Fruit fly (Drosophila melanogaster) whole organism, embryonic: ENCODE results near the gene CG6163.

Experiments used
- Atf-2 ChIP-seq: fragments of 200-800 bp; sonication (Bioruptor generic); optimal IDR thresholded peaks from 2 replicates; lab custom pipeline; 2016; ENCODE audit warnings: missing biosample characterization, missing genetic modification characterization
- Awh ChIP-seq: fragments of 200-800 bp; sonication (Bioruptor generic); IDR thresholded peaks from 2 replicates; pipeline ENCODE4, ENCODE4 v1.3.6; 2022; ENCODE audit warnings: missing biosample characterization, missing genetic modification characterization
- Bgb ChIP-seq: fragments of 200-800 bp; sonication (Bioruptor generic); IDR thresholded peaks from 2 replicates; pipeline ENCODE4 v1.3.6; 2022; ENCODE audit warnings: missing biosample characterization, missing genetic modification characterization; ENCODE audit not compliant: partially characterized antibody
- CG11456 ChIP-seq: fragments of 200-800 bp; sonication (Bioruptor generic); IDR thresholded peaks from 3 replicates; pipeline ENCODE4 v1.3.6; 2022; ENCODE audit warnings: missing biosample characterization, missing genetic modification characterization
- CG12391 ChIP-seq: fragments of 200-800 bp; sonication (Bioruptor generic); optimal IDR thresholded peaks from 3 replicates; lab custom pipeline; 2018; ENCODE audit warnings: missing biosample characterization, mild to moderate bottlenecking, missing genetic modification characterization, moderate library complexity
- CG12744 ChIP-seq: fragments of 200-800 bp; sonication (Bioruptor generic); optimal IDR thresholded peaks from 2 replicates; lab custom pipeline; 2016; ENCODE audit warnings: missing biosample characterization, missing genetic modification characterization
- CG13287 ChIP-seq: fragments of 200-800 bp; sonication (Bioruptor generic); IDR thresholded peaks from 2 replicates; pipeline ENCODE4 v1.3.6; 2022; ENCODE audit warnings: missing biosample characterization, missing genetic modification characterization; ENCODE audit not compliant: partially characterized antibody
- CG1602 ChIP-seq: fragments of 200-800 bp; sonication (Bioruptor generic); optimal IDR thresholded peaks from 3 replicates; lab custom pipeline; 2016; ENCODE audit warnings: missing biosample characterization, missing genetic modification characterization
- CG1647 ChIP-seq: fragments of 200-800 bp; sonication (Bioruptor generic); optimal IDR thresholded peaks from 3 replicates; lab custom pipeline; 2016; ENCODE audit warnings: missing biosample characterization, missing genetic modification characterization
- CG17328 ChIP-seq: fragments of 200-800 bp; sonication (Bioruptor generic); IDR thresholded peaks from 2 replicates; pipeline ENCODE4 v1.3.6; 2022; ENCODE audit warnings: missing biosample characterization, missing genetic modification characterization
- CG17829 ChIP-seq: fragments of 200-800 bp; optimal IDR thresholded peaks from 2 replicates; lab custom pipeline; 2019; ENCODE audit warnings: missing biosample characterization, mild to moderate bottlenecking, missing genetic modification characterization, moderate library complexity
- CG2120 ChIP-seq: fragments of 200-800 bp; sonication (Bioruptor generic); optimal IDR thresholded peaks from 3 replicates; lab custom pipeline; 2016; ENCODE audit warnings: missing biosample characterization, missing genetic modification characterization
- CG2712 ChIP-seq: fragments of 200-800 bp; optimal IDR thresholded peaks from 3 replicates; lab custom pipeline; 2019; ENCODE audit warnings: missing biosample characterization, mild to moderate bottlenecking, missing genetic modification characterization, moderate library complexity
- CG2875 ChIP-seq: fragments of 200-800 bp; sonication (Bioruptor generic); optimal IDR thresholded peaks from 2 replicates; lab custom pipeline; 2017; ENCODE audit warnings: missing biosample characterization, mild to moderate bottlenecking, missing genetic modification characterization, missing genetic modification reagents
- CG3163 ChIP-seq: fragments of 200-800 bp; sonication (Bioruptor generic); optimal IDR thresholded peaks from 3 replicates; lab custom pipeline; 2016; ENCODE audit warnings: missing biosample characterization, missing genetic modification characterization
- CG6272 ChIP-seq: fragments of 200-800 bp; sonication (Bioruptor generic); IDR thresholded peaks from 2 replicates; pipeline ENCODE4 v1.3.6; 2022; ENCODE audit warnings: missing biosample characterization, missing genetic modification characterization
- CG7357 ChIP-seq: fragments of 200-800 bp; sonication (Bioruptor generic); IDR thresholded peaks from 3 replicates; pipeline ENCODE4 v1.3.6; 2022; ENCODE audit warnings: missing biosample characterization, missing genetic modification characterization
- CG8290 ChIP-seq, 3 experiments: fragments of 200-800 bp; sonication (Bioruptor generic); optimal IDR thresholded peaks; 2 replicates each; lab custom pipeline; 2016 to 2019; ENCODE audit warnings: missing biosample characterization in 3 of 3, missing genetic modification characterization in 3 of 3, mild to moderate bottlenecking in 2 of 3, moderate library complexity in 1 of 3
- CG8944 ChIP-seq: fragments of 200-800 bp; sonication (Bioruptor generic); optimal IDR thresholded peaks from 3 replicates; lab custom pipeline; 2016; ENCODE audit warnings: missing biosample characterization, missing genetic modification characterization
- CG9817 ChIP-seq: fragments of 200-800 bp; sonication (Bioruptor generic); optimal IDR thresholded peaks from 2 replicates; lab custom pipeline; 2018; ENCODE audit warnings: missing biosample characterization, mild to moderate bottlenecking, missing genetic modification characterization, moderate library complexity
- D19A ChIP-seq: fragments of 200-800 bp; optimal IDR thresholded peaks from 3 replicates; lab custom pipeline; 2019; ENCODE audit warnings: missing biosample characterization, mild to moderate bottlenecking, missing genetic modification characterization, moderate library complexity
- Dek ChIP-seq: fragments of 200-800 bp; sonication (Bioruptor generic); optimal IDR thresholded peaks from 3 replicates; lab custom pipeline; 2019; ENCODE audit warnings: missing biosample characterization, mild to moderate bottlenecking, missing genetic modification characterization, moderate library complexity
- H15 ChIP-seq: fragments of 200-800 bp; sonication (Bioruptor generic); IDR thresholded peaks from 3 replicates; pipeline ENCODE4 v1.3.6; 2022; ENCODE audit warnings: missing biosample characterization, missing genetic modification characterization
- HLHmδ ChIP-seq: fragments of 200-800 bp; sonication (Bioruptor generic); optimal IDR thresholded peaks from 2 replicates; lab custom pipeline; 2018; ENCODE audit warnings: missing biosample characterization, mild to moderate bottlenecking, missing genetic modification characterization, moderate library complexity
- HmgZ ChIP-seq: fragments of 200-800 bp; sonication (Bioruptor generic); optimal IDR thresholded peaks from 2 replicates; lab custom pipeline; 2018; ENCODE audit warnings: missing biosample characterization, mild to moderate bottlenecking, missing genetic modification characterization
- Hmr ChIP-seq: fragments of 200-800 bp; sonication (Bioruptor generic); optimal IDR thresholded peaks from 3 replicates; lab custom pipeline; 2017; ENCODE audit warnings: mild to moderate bottlenecking, missing biosample characterization, missing genetic modification reagents, missing genetic modification characterization
- Hr39 ChIP-seq: fragments of >200 bp; optimal IDR thresholded peaks from 2 replicates; lab custom pipeline; 2017
- Max ChIP-seq: fragments of 200-800 bp; sonication (Bioruptor generic); optimal IDR thresholded peaks from 2 replicates; lab custom pipeline; 2016; ENCODE audit warnings: missing biosample characterization, mild to moderate bottlenecking, missing genetic modification characterization
- PHDP ChIP-seq: fragments of 200-800 bp; sonication (Bioruptor generic); optimal IDR thresholded peaks from 3 replicates; lab custom pipeline; 2018; ENCODE audit warnings: missing biosample characterization, mild to moderate bottlenecking, missing genetic modification characterization, moderate library complexity
- Pdp1 ChIP-seq, 2 experiments: fragments of 200-800 bp; sonication (Bioruptor generic); optimal IDR thresholded peaks; 3 replicates each; lab custom pipeline; 2016; ENCODE audit warnings: missing biosample characterization in 2 of 2, missing genetic modification characterization in 2 of 2, mild to moderate bottlenecking in 1 of 2, moderate library complexity in 1 of 2
- Poxn ChIP-seq: fragments of 200-800 bp; sonication (Bioruptor generic); IDR thresholded peaks from 2 replicates; pipeline ENCODE4 v1.3.6; 2022; ENCODE audit warnings: missing biosample characterization, missing genetic modification characterization
- Ptx1 ChIP-seq: fragments of 200-800 bp; sonication (Bioruptor generic); IDR thresholded peaks from 2 replicates; pipeline ENCODE4 v1.3.6; 2022; ENCODE audit warnings: missing biosample characterization, missing genetic modification characterization
- Rfx ChIP-seq: fragments of 200-800 bp; sonication (Bioruptor generic); IDR thresholded peaks from 2 replicates; pipeline ENCODE4 v1.3.6; 2022; ENCODE audit warnings: missing biosample characterization, missing genetic modification characterization
- Six4 ChIP-seq: fragments of 200-800 bp; sonication (Bioruptor generic); optimal IDR thresholded peaks from 2 replicates; lab custom pipeline; 2016; ENCODE audit warnings: missing biosample characterization, missing genetic modification characterization
- Xbp1 ChIP-seq: fragments of 200-800 bp; sonication (Bioruptor generic); optimal IDR thresholded peaks from 3 replicates; lab custom pipeline; 2016; ENCODE audit warnings: missing biosample characterization, mild to moderate bottlenecking, missing genetic modification characterization
- amos ChIP-seq: fragments of 200-800 bp; sonication (Bioruptor generic); IDR thresholded peaks from 2 replicates; pipeline ENCODE4 v1.3.6; 2022; ENCODE audit warnings: missing biosample characterization, missing genetic modification characterization; ENCODE audit not compliant: partially characterized antibody
- ara ChIP-seq: fragments of 200-800 bp; sonication (Bioruptor generic); IDR thresholded peaks from 2 replicates; pipeline ENCODE4 v1.3.6; 2022; ENCODE audit warnings: missing biosample characterization, missing genetic modification characterization
- ash1 ChIP-seq: fragments of 200-800 bp; sonication (Bioruptor generic); optimal IDR thresholded peaks from 2 replicates; lab custom pipeline; 2018; ENCODE audit warnings: missing biosample characterization, mild to moderate bottlenecking, missing genetic modification characterization
- dysf ChIP-seq: fragments of 200-800 bp; sonication (Bioruptor generic); IDR thresholded peaks from 3 replicates; pipeline ENCODE4 v1.3.6; 2022; ENCODE audit warnings: missing biosample characterization, missing genetic modification characterization
- esg ChIP-seq: fragments of 200-800 bp; sonication (Bioruptor generic); conservative IDR thresholded peaks from 2 replicates; pipeline ENCODE4 v1.3.6; 2022; ENCODE audit warnings: missing biosample characterization, missing genetic modification characterization
- fru ChIP-seq: fragments of >200 bp; optimal IDR thresholded peaks from 2 replicates; lab custom pipeline; 2017
- gcm2 ChIP-seq: fragments of 200-800 bp; sonication (Bioruptor generic); optimal IDR thresholded peaks from 2 replicates; lab custom pipeline; 2016; ENCODE audit warnings: missing biosample characterization, missing genetic modification characterization
- hth ChIP-seq: fragments of >200 bp; optimal IDR thresholded peaks from 2 replicates; lab custom pipeline; 2017; ENCODE audit warnings: inconsistent platforms
- ind ChIP-seq: fragments of 200-800 bp; sonication (Bioruptor generic); optimal IDR thresholded peaks from 3 replicates; lab custom pipeline; 2016; ENCODE audit warnings: missing biosample characterization, missing genetic modification characterization
- nerfin-1 ChIP-seq: fragments of 200-800 bp; sonication (Bioruptor generic); optimal IDR thresholded peaks from 3 replicates; lab custom pipeline; 2019; ENCODE audit warnings: missing biosample characterization, mild to moderate bottlenecking, missing genetic modification characterization, moderate library complexity
- p53 ChIP-seq: fragments of 200-800 bp; sonication (Bioruptor generic); optimal IDR thresholded peaks from 2 replicates; lab custom pipeline; 2016; ENCODE audit warnings: missing biosample characterization, missing genetic modification characterization
- pum ChIP-seq: fragments of 200-800 bp; sonication (Bioruptor generic); optimal IDR thresholded peaks from 2 replicates; lab custom pipeline; 2016; ENCODE audit warnings: missing biosample characterization, missing genetic modification characterization
- seq ChIP-seq: fragments of 200-800 bp; sonication (Bioruptor generic); IDR thresholded peaks from 2 replicates; pipeline ENCODE4 v1.3.6; 2022; ENCODE audit warnings: missing biosample characterization, missing genetic modification characterization
- stc ChIP-seq: fragments of 200-800 bp; sonication (Bioruptor generic); IDR thresholded peaks from 2 replicates; pipeline ENCODE4 v1.3.6; 2022; ENCODE audit warnings: missing biosample characterization, missing genetic modification characterization
- sug ChIP-seq: fragments of 200-800 bp; optimal IDR thresholded peaks from 2 replicates; lab custom pipeline; 2019; ENCODE audit warnings: missing biosample characterization, mild to moderate bottlenecking, missing genetic modification characterization, moderate library complexity
- usp ChIP-seq: fragments of >200 bp; optimal IDR thresholded peaks from 2 replicates; lab custom pipeline; 2017; ENCODE audit warnings: missing biosample characterization, missing genetic modification characterization
- zfh1 ChIP-seq: fragments of 200-800 bp; sonication (Bioruptor generic); IDR thresholded peaks from 3 replicates; pipeline ENCODE4 v1.3.6; 2022; ENCODE audit warnings: missing biosample characterization, missing genetic modification characterization

Gene CG6163

DNA sequence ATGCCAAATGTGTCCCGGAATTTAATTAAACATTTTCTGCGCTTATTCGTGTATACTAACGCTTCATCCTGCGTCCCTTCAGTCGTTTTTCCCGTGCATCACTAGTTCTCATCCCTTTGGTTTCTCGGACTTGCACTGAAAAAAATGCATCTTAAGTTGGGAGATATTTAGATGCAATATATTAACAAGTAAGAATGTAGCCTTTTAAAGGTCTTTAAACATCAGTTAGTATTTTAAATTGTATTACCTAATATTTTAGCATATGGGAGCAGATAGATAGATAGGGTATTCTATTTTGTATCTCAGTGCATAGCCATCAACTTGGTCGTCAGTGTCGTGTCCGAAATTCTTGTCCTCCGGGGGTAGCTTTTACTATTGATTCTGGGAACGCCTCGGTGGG, 30.7 kb downstream of the CG6163 start (continued):
- peak; percentile 30 for TF ChIP-seq Hmr (GFP tag; lab: Kevin White, UChicago)
- TF ChIP-seq Max (GFP tag; lab: Kevin White, UChicago) = no peak
- TF ChIP-seq CG12744 = no peak
- peak; percentile 48; the same call in 1 of the 3 replicates for TF ChIP-seq dysf (GFP tag; lab: Robert Waterston, UW)
- peak; percentile 32 for TF ChIP-seq Dek (tag; lab: Kevin White, UChicago)
- peak; percentile 61 for TF ChIP-seq Xbp1 (GFP tag; lab: Kevin White, UChicago)
- TF ChIP-seq zfh1 (GFP tag; lab: Robert Waterston, UW) = no peak; the same call in 2 of the 3 replicates
- no peak for TF ChIP-seq CG3163 (GFP tag; lab: Kevin White, UChicago)
- TF ChIP-seq HLHmδ (GFP tag; lab: Kevin White, UChicago) = no peak
- TF ChIP-seq CG11456 (GFP tag; lab: Robert Waterston, UW) = no peak
- peak; percentile 81 for TF ChIP-seq CG2712 (tag; lab: Kevin White, UChicago)
- no peak for TF ChIP-seq p53
- no peak for TF ChIP-seq sug (tag; lab: Kevin White, UChicago)
- no peak for TF ChIP-seq CG6272
- no peak for TF ChIP-seq Poxn
- TF ChIP-seq nerfin-1 (tag; lab: Kevin White, UChicago) = peak; percentile 42
- no peak for TF ChIP-seq Bgb (GFP tag; lab: Robert Waterston, UW)
- peak; percentile 2 for TF ChIP-seq Atf-2 (GFP tag; lab: Kevin White, UChicago)
- peak; percentile 31 for TF ChIP-seq CG2120
- TF ChIP-seq ara = peak; percentile 70; the same call in 1 of the 2 replicates
- TF ChIP-seq CG12391 (tag; lab: Kevin White, UChicago) = peak; percentile 69
- TF ChIP-seq Pdp1 (GFP tag; optimal IDR thresholded peaks at IDR 0.05; lab: Kevin White, UChicago) = peak in 1 of 2 experiments; percentile 36
- peak; percentile 29 for TF ChIP-seq Six4 (GFP tag; lab: Kevin White, UChicago)
- TF ChIP-seq esg (GFP tag; lab: Robert Waterston, UW) = 0 out of 2 replicates have a peak, but pooled peaks have one; percentile 16
- no peak for TF ChIP-seq CG8290 (GFP tag; optimal IDR thresholded peaks at IDR 0.05; lab: Kevin White, UChicago)
- peak in 1 of 2 experiments; percentile 15 for TF ChIP-seq CG8290 (tag; optimal IDR thresholded peaks at IDR 0.05; lab: Kevin White, UChicago)
- no peak for TF ChIP-seq fru (lab: Kevin White, UChicago)
- TF ChIP-seq CG1647 = no peak
- peak; percentile 37 for TF ChIP-seq ind
- TF ChIP-seq pum (GFP tag; lab: Kevin White, UChicago) = peak; percentile 47
- TF ChIP-seq CG7357 (GFP tag; lab: Robert Waterston, UW) = 0 out of 3 replicates have a peak, but pooled peaks have one; percentile 42
- no peak for TF ChIP-seq HmgZ (tag; lab: Kevin White, UChicago)
- peak; percentile 62 for TF ChIP-seq CG17829
- no peak for TF ChIP-seq hth (lab: Kevin White, UChicago)
- TF ChIP-seq CG9817 = no peak
- TF ChIP-seq Ptx1 = peak; percentile 44; the same call in 1 of the 2 replicates
- TF ChIP-seq H15 (GFP tag; lab: Robert Waterston, UW) = peak; percentile 21; the same call in 1 of the 3 replicates
- TF ChIP-seq Hr39 (lab: Kevin White, UChicago) = no peak
- peak; percentile 75 for TF ChIP-seq D19A (tag; lab: Kevin White, UChicago)
- TF ChIP-seq stc (GFP tag; lab: Robert Waterston, UW) = peak; percentile 25; the same call in 1 of the 2 replicates
- TF ChIP-seq usp (GFP tag; lab: Kevin White, UChicago) = no peak
- TF ChIP-seq seq (GFP tag; lab: Robert Waterston, UW) = no peak
- peak; percentile 24 for TF ChIP-seq CG2875
- TF ChIP-seq CG13287 (GFP tag; lab: Robert Waterston, UW) = no peak
- peak; percentile 53 for TF ChIP-seq PHDP (tag; lab: Kevin White, UChicago)
- TF ChIP-seq CG8944 (GFP tag; lab: Kevin White, UChicago) = no peak
- TF ChIP-seq Rfx (GFP tag; lab: Robert Waterston, UW) = no peak
- TF ChIP-seq amos (GFP tag; lab: Robert Waterston, UW) = no peak
- no peak for TF ChIP-seq Awh
- TF ChIP-seq gcm2 = no peak
- no peak for TF ChIP-seq ash1 (GFP tag; lab: Kevin White, UChicago)
- no peak for TF ChIP-seq CG17328 (GFP tag; lab: Robert Waterston, UW)
- TF ChIP-seq CG1602 (GFP tag; lab: Kevin White, UChicago) = peak; percentile 35
